Fruit fly (Drosophila melanogaster): ENCODE measurements around the gene VhaPPA1-1.

Gene VhaPPA1-1

dm6 chr3R:14878145-14878544, 25.7 kb downstream of the VhaPPA1-1 start:
- no peak for TF ChIP-seq CTCF (optimal IDR thresholded peaks at IDR 0.05)

dm6 chr3R:14875965-14876331, 27.9 kb downstream of the VhaPPA1-1 start:
- TF ChIP-seq CG8478 (optimal IDR thresholded peaks at IDR 0.05), result no peak
- TF ChIP-seq CTCF (optimal IDR thresholded peaks at IDR 0.05), result no peak

- TF ChIP-seq CG8478 (optimal IDR thresholded peaks at IDR 0.05) (no peak), CTCF (optimal IDR thresholded peaks at IDR 0.05) (no peak)
Observed at dm6 chr3R:14875274-14875964, 28.4 kb downstream of the VhaPPA1-1 start, which contains the start of gene btsz. Gene btsz (minus strand): TSS chr3R:14875488.

dm6 chr3R:14873345-14873744, 30.5 kb downstream of the VhaPPA1-1 start:
- no peak for TF ChIP-seq CG8478 (optimal IDR thresholded peaks at IDR 0.05)
- no peak for TF ChIP-seq CTCF (optimal IDR thresholded peaks at IDR 0.05)

- TF ChIP-seq CG8478 (optimal IDR thresholded peaks at IDR 0.05) (no peak), CTCF (optimal IDR thresholded peaks at IDR 0.05) (no peak)
Observed at dm6 chr3R:14864819-14865218, 39.0 kb downstream of the VhaPPA1-1 start.

- TF ChIP-seq CG8478 (optimal IDR thresholded peaks at IDR 0.05) (no peak), CTCF (optimal IDR thresholded peaks at IDR 0.05) (no peak)
Observed at dm6 chr3R:14853767-14854191, 50.1 kb downstream of the VhaPPA1-1 start.

- TF ChIP-seq CTCF (optimal IDR thresholded peaks at IDR 0.05), result no peak
- no peak for TF ChIP-seq CG8478 (optimal IDR thresholded peaks at IDR 0.05)
Observed at dm6 chr3R:14852610-14853009, 51.3 kb downstream of the VhaPPA1-1 start.
